Worm (Caenorhabditis elegans) whole organism, midembryonic: ENCODE data around the gene F56C9.3.

ENCODE experiments used
- T22C8.4 ChIP-seq: fragments of 200-800 bp; sonication (Bioruptor generic); IDR thresholded peaks from 2 replicates; pipeline ENCODE4 v1.3.6; 2022; ENCODE audit warnings: missing genetic modification characterization, missing compliant biosample characterization
- cog-1 ChIP-seq: sonication (generic microtip); optimal IDR thresholded peaks from 2 replicates; lab custom pipeline; 2016; ENCODE audit warnings: missing genetic modification characterization, missing compliant biosample characterization
- flt-1 ChIP-seq: fragments of 200-800 bp; sonication (Bioruptor generic); IDR thresholded peaks from 2 replicates; pipeline ENCODE4 v1.3.6; 2022; ENCODE audit warnings: missing genetic modification characterization, missing compliant biosample characterization
- klf-2 ChIP-seq: fragments of 200-800 bp; sonication (Bioruptor generic); conservative IDR thresholded peaks from 2 replicates; pipeline ENCODE4 v1.3.6; 2022; ENCODE audit warnings: missing genetic modification reagents, missing genetic modification characterization, missing compliant biosample characterization
- med-1 ChIP-seq: sonication (generic microtip); optimal IDR thresholded peaks from 2 replicates; lab custom pipeline; 2017; ENCODE audit warnings: missing genetic modification characterization, mild to moderate bottlenecking, missing compliant biosample characterization, antibody characterized with exemption, missing genetic modification reagents; ENCODE audit not compliant: insufficient read depth
- ref-1 ChIP-seq: fragments of 200-800 bp; sonication (Bioruptor generic); conservative IDR thresholded peaks from 2 replicates; pipeline ENCODE4 v1.3.6; 2022; ENCODE audit warnings: missing genetic modification reagents, missing genetic modification characterization, missing compliant biosample characterization
- tab-1 ChIP-seq: fragments of 200-800 bp; sonication (Bioruptor generic); IDR thresholded peaks from 2 replicates; pipeline ENCODE4 v1.3.6; 2022; ENCODE audit warnings: missing genetic modification characterization, missing compliant biosample characterization
- ztf-23 ChIP-seq: fragments of 200-800 bp; sonication (Bioruptor generic); IDR thresholded peaks from 2 replicates; pipeline ENCODE4 v1.3.6; 2022; ENCODE audit warnings: missing genetic modification reagents, missing genetic modification characterization, missing compliant biosample characterization
- ztf-29 ChIP-seq: fragments of 200-800 bp; sonication (Bioruptor generic); IDR thresholded peaks from 2 replicates; pipeline ENCODE4 v1.3.6; 2022; ENCODE audit warnings: missing genetic modification reagents, missing genetic modification characterization, missing compliant biosample characterization

F56C9.3 gene

ce11 chrIII:7317354-7317753 is 6.3 kb downstream of the F56C9.3 start:
- peak; percentile 7 for TF ChIP-seq cog-1 (tag; lab: Kevin White, UChicago)
- no peak for TF ChIP-seq klf-2 (GFP tag; lab: Robert Waterston, UW)

ce11 chrIII:7319390-7319789 is 8.3 kb downstream of the F56C9.3 start, which contains the start of gene F56C9.8:
TSS of gene F56C9.8 (minus strand) at chrIII:7319509.
- TF ChIP-seq ztf-23 (no peak), med-1 (no peak), ref-1 (no peak)

- TF ChIP-seq tab-1 (GFP tag; lab: Robert Waterston, UW) (no peak), ztf-29 (GFP tag; lab: Robert Waterston, UW) (no peak), ztf-23 (no peak), med-1 (no peak), T22C8.4 (no peak), flt-1 (GFP tag; lab: Robert Waterston, UW) (no peak), klf-2 (GFP tag; lab: Robert Waterston, UW) (no peak), cog-1 (tag; lab: Kevin White, UChicago) (no peak), ref-1 (no peak)
These were observed 10.9 kb downstream of the F56C9.3 start for ce11 chrIII:7322018-7322417.

- TF ChIP-seq tab-1 (GFP tag; lab: Robert Waterston, UW) (no peak), ztf-23 (no peak), cog-1 (tag; lab: Kevin White, UChicago) (no peak), klf-2 (GFP tag; lab: Robert Waterston, UW) (no peak), med-1 (no peak), flt-1 (GFP tag; lab: Robert Waterston, UW) (no peak), ztf-29 (GFP tag; lab: Robert Waterston, UW) (no peak), T22C8.4 (no peak), ref-1 (no peak)
These were observed 12.2 kb downstream of the F56C9.3 start for ce11 chrIII:7323331-7323730.

- no peak for TF ChIP-seq T22C8.4
- no peak for TF ChIP-seq ztf-23
- TF ChIP-seq med-1, result no peak
- TF ChIP-seq cog-1 (tag; lab: Kevin White, UChicago), result no peak
- TF ChIP-seq ztf-29 (GFP tag; lab: Robert Waterston, UW), result no peak
These were observed 18.2 kb downstream of the F56C9.3 start, which contains the start of gene lab-2 for ce11 chrIII:7329155-7329732. TSS of gene lab-2 (minus strand) at chrIII:7329607.

ce11 chrIII:7331671-7332070 is 20.6 kb downstream of the F56C9.3 start:
- no peak for TF ChIP-seq tab-1 (GFP tag; lab: Robert Waterston, UW)
- no peak for TF ChIP-seq ztf-23
- TF ChIP-seq T22C8.4, result no peak
- TF ChIP-seq ref-1, result no peak
- no peak for TF ChIP-seq klf-2 (GFP tag; lab: Robert Waterston, UW)
- no peak for TF ChIP-seq cog-1 (tag; lab: Kevin White, UChicago)
- TF ChIP-seq med-1, result no peak
- no peak for TF ChIP-seq flt-1 (GFP tag; lab: Robert Waterston, UW)
- TF ChIP-seq ztf-29 (GFP tag; lab: Robert Waterston, UW), result no peak

ce11 chrIII:7333906-7334531 is 22.9 kb downstream of the F56C9.3 start:
- TF ChIP-seq flt-1 (GFP tag; lab: Robert Waterston, UW), result 0 out of 2 replicates have a peak, but pooled peaks have one; percentile 42

- no peak for TF ChIP-seq flt-1 (GFP tag; lab: Robert Waterston, UW)
- TF ChIP-seq ztf-23, result peak; percentile 65; the same call in 1 of the 2 replicates
These were observed 24.1 kb downstream of the F56C9.3 start, which contains the start of gene F56C9.10 for ce11 chrIII:7335220-7335619. TSS of gene F56C9.10 (minus strand) at chrIII:7335316.

- TF ChIP-seq flt-1 (GFP tag; lab: Robert Waterston, UW), result peak; percentile 63
- no peak for TF ChIP-seq tab-1 (GFP tag; lab: Robert Waterston, UW)
- TF ChIP-seq med-1, result no peak
These were observed 25.1 kb downstream of the F56C9.3 start, which contains the start of gene gsp-2 for ce11 chrIII:7336214-7336613. TSS of gene gsp-2 (plus strand) at chrIII:7336587.

- TF ChIP-seq med-1 (no peak), flt-1 (GFP tag; lab: Robert Waterston, UW) (no peak), klf-2 (GFP tag; lab: Robert Waterston, UW) (no peak), T22C8.4 (no peak), ref-1 (no peak), ztf-29 (GFP tag; lab: Robert Waterston, UW) (no peak), ztf-23 (no peak), cog-1 (tag; lab: Kevin White, UChicago) (no peak), tab-1 (GFP tag; lab: Robert Waterston, UW) (no peak)
These were observed 26.9 kb downstream of the F56C9.3 start for ce11 chrIII:7338009-7338408.

ce11 chrIII:7338693-7339092 is 27.6 kb downstream of the F56C9.3 start, which contains the start of gene kap-1:
TSS of gene kap-1 (plus strand) at chrIII:7338835.
- TF ChIP-seq klf-2 (GFP tag; lab: Robert Waterston, UW) (no peak), cog-1 (tag; lab: Kevin White, UChicago) (no peak), ztf-23 (no peak), flt-1 (GFP tag; lab: Robert Waterston, UW) (no peak), ztf-29 (GFP tag; lab: Robert Waterston, UW) (no peak), tab-1 (GFP tag; lab: Robert Waterston, UW) (no peak), T22C8.4 (no peak), ref-1 (no peak), med-1 (no peak)
